Worm (Caenorhabditis elegans): Measurements from ENCODE around the gene mkk-4.

DNA sequence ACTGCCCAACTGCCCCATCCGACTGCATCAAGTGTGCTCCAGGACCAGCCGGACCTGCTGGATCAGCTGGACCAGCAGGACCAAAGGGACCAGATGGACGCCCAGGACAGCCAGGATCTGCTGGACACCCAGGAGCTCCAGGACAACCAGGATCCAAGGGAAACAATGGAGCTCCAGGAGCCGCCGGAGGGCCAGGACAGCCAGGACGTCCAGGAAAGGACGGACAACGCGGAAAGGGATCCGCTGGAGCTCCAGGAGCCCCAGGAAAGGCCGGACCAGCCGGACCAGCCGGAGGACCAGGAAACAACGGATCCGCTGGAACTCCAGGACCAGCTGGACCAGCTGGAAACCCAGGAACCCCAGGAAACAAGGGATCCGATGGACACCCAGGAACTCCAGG, 50.4 kb downstream of the mkk-4 start:
- TF ChIP-seq F13C5.2 (tag; optimal IDR thresholded peaks at IDR 0.05), result no peak
- no peak for TF ChIP-seq ama-1 (optimal IDR thresholded peaks at IDR 0.05)
- no peak for TF ChIP-seq tbx-37 (GFP tag; conservative IDR thresholded peaks at IDR 0.05)

Data from whole organism, early embryonic.